Worm (Caenorhabditis elegans) whole organism, late embryonic: ENCODE data around the gene C23H3.5.

Source experiments
- C08G9.2 ChIP-seq: sonication (generic microtip); optimal IDR thresholded peaks from 2 replicates; lab custom pipeline; 2016; ENCODE audit warnings: mild to moderate bottlenecking, missing genetic modification characterization, moderate library complexity, missing compliant biosample characterization
- C38D4.7 ChIP-seq: fragments of 200-800 bp; sonication (Bioruptor generic); optimal IDR thresholded peaks from 2 replicates; lab custom pipeline; 2018; ENCODE audit warnings: mild to moderate bottlenecking, missing genetic modification characterization, moderate library complexity, missing compliant biosample characterization
- K02D7.2 ChIP-seq: sonication (generic microtip); optimal IDR thresholded peaks from 2 replicates; lab custom pipeline; 2017; ENCODE audit warnings: mild to moderate bottlenecking, missing genetic modification characterization, missing compliant biosample characterization
- K09A11.1 ChIP-seq: sonication (generic microtip); optimal IDR thresholded peaks from 2 replicates; lab custom pipeline; 2017; ENCODE audit warnings: antibody characterized with exemption, mild to moderate bottlenecking, missing genetic modification characterization, missing compliant biosample characterization; ENCODE audit not compliant: insufficient read depth
- T23F11.4 ChIP-seq: fragments of 200-800 bp; sonication (Bioruptor generic); optimal IDR thresholded peaks from 2 replicates; lab custom pipeline; 2018; ENCODE audit warnings: mild to moderate bottlenecking, missing genetic modification characterization, missing compliant biosample characterization
- ahr-1 ChIP-seq: sonication (generic microtip); optimal IDR thresholded peaks from 2 replicates; lab custom pipeline; 2016; ENCODE audit warnings: missing genetic modification characterization, missing compliant biosample characterization
- ama-1 ChIP-seq: fragments of 150-350 bp; optimal IDR thresholded peaks from 2 replicates; lab custom pipeline; 2014
- ceh-14 ChIP-seq: sonication (generic microtip); optimal IDR thresholded peaks from 2 replicates; lab custom pipeline; 2016; ENCODE audit warnings: missing genotype, missing genetic modification characterization, missing compliant biosample characterization
- ceh-24 ChIP-seq: sonication (generic microtip); optimal IDR thresholded peaks from 2 replicates; lab custom pipeline; 2016; ENCODE audit warnings: mild to moderate bottlenecking, missing genetic modification characterization, missing compliant biosample characterization
- ceh-30 ChIP-seq: fragments of 150-350 bp; optimal IDR thresholded peaks from 2 replicates; lab custom pipeline; 2014; ENCODE audit warnings: missing biosample characterization, missing genetic modification characterization
- ceh-31 ChIP-seq: sonication (generic microtip); optimal IDR thresholded peaks from 2 replicates; lab custom pipeline; 2016; ENCODE audit warnings: missing genetic modification characterization, missing compliant biosample characterization
- ceh-45 ChIP-seq: fragments of 200-800 bp; sonication (Bioruptor generic); IDR thresholded peaks from 2 replicates; pipeline ENCODE4 v1.3.6; 2022; ENCODE audit warnings: missing genetic modification reagents, missing genetic modification characterization, missing compliant biosample characterization
- ceh-6 ChIP-seq: fragments of 200-800 bp; sonication (Bioruptor generic); optimal IDR thresholded peaks from 2 replicates; lab custom pipeline; 2018; ENCODE audit warnings: mild to moderate bottlenecking, missing genetic modification characterization, missing compliant biosample characterization
- che-1 ChIP-seq: sonication (generic microtip); optimal IDR thresholded peaks from 2 replicates; lab custom pipeline; 2016; ENCODE audit warnings: mild to moderate bottlenecking, missing genetic modification characterization, missing compliant biosample characterization
- dmd-4 ChIP-seq: sonication (generic microtip); optimal IDR thresholded peaks from 2 replicates; lab custom pipeline; 2016; ENCODE audit warnings: borderline replicate concordance, missing genetic modification characterization, missing compliant biosample characterization
- dve-1 ChIP-seq: sonication (generic microtip); optimal IDR thresholded peaks from 2 replicates; lab custom pipeline; 2017; ENCODE audit warnings: antibody characterized with exemption, mild to moderate bottlenecking, missing genetic modification characterization, missing compliant biosample characterization
- elt-4 ChIP-seq: sonication (generic microtip); optimal IDR thresholded peaks from 2 replicates; lab custom pipeline; 2016; ENCODE audit warnings: missing genetic modification characterization, missing compliant biosample characterization
- fkh-6 ChIP-seq: sonication (generic microtip); optimal IDR thresholded peaks from 2 replicates; lab custom pipeline; 2016; ENCODE audit warnings: missing genetic modification characterization, missing compliant biosample characterization
- gmeb-2 ChIP-seq: sonication (generic microtip); optimal IDR thresholded peaks from 2 replicates; lab custom pipeline; 2016; ENCODE audit warnings: missing genetic modification characterization, inconsistent platforms, missing compliant biosample characterization
- hlh-8 ChIP-seq: sonication (generic microtip); optimal IDR thresholded peaks from 2 replicates; lab custom pipeline; 2016; ENCODE audit warnings: missing genotype, missing genetic modification characterization, missing compliant biosample characterization
- lin-11 ChIP-seq: fragments of 200-800 bp; sonication (Bioruptor generic); optimal IDR thresholded peaks from 2 replicates; lab custom pipeline; 2018; ENCODE audit warnings: mild to moderate bottlenecking, missing genetic modification characterization, missing compliant biosample characterization
- mec-3 ChIP-seq: sonication (generic microtip); optimal IDR thresholded peaks from 2 replicates; lab custom pipeline; 2016; ENCODE audit warnings: borderline replicate concordance, missing genetic modification characterization, missing compliant biosample characterization
- nfya-1 ChIP-seq: sonication (generic microtip); optimal IDR thresholded peaks from 2 replicates; lab custom pipeline; 2017; ENCODE audit warnings: missing genetic modification characterization, mild to moderate bottlenecking, missing compliant biosample characterization, antibody characterized with exemption, moderate library complexity
- nhr-11 ChIP-seq: fragments of 150-350 bp; optimal IDR thresholded peaks from 2 replicates; lab custom pipeline; 2014; ENCODE audit warnings: missing biosample characterization, missing genetic modification characterization
- nhr-232 ChIP-seq: sonication (generic microtip); optimal IDR thresholded peaks from 2 replicates; lab custom pipeline; 2016; ENCODE audit warnings: missing genetic modification characterization, missing compliant biosample characterization
- pat-9 ChIP-seq: fragments of 200-800 bp; sonication (Bioruptor generic); optimal IDR thresholded peaks from 2 replicates; lab custom pipeline; 2018; ENCODE audit warnings: mild to moderate bottlenecking, missing genetic modification characterization, moderate library complexity, missing compliant biosample characterization
- pha-2 ChIP-seq: sonication (generic microtip); optimal IDR thresholded peaks from 2 replicates; lab custom pipeline; 2017; ENCODE audit warnings: mild to moderate bottlenecking, missing genetic modification characterization, missing compliant biosample characterization
- pha-4 ChIP-seq: fragments of 150-350 bp; optimal IDR thresholded peaks from 2 replicates; lab custom pipeline; 2018; ENCODE audit warnings: missing biosample characterization, missing genetic modification reagents, missing genetic modification characterization
- pqm-1 ChIP-seq: sonication (generic microtip); optimal IDR thresholded peaks from 2 replicates; lab custom pipeline; 2016; ENCODE audit warnings: missing genetic modification characterization, missing compliant biosample characterization
- ref-2 ChIP-seq: sonication (generic microtip); optimal IDR thresholded peaks from 2 replicates; lab custom pipeline; 2016; ENCODE audit warnings: missing genetic modification characterization, missing compliant biosample characterization
- sox-2 ChIP-seq: fragments of 200-800 bp; sonication (Bioruptor generic); IDR thresholded peaks from 2 replicates; pipeline ENCODE4 v1.3.6; 2022; ENCODE audit warnings: missing genetic modification reagents, missing genetic modification characterization, missing compliant biosample characterization
- sox-4 ChIP-seq: sonication (generic microtip); optimal IDR thresholded peaks from 2 replicates; lab custom pipeline; 2017; ENCODE audit warnings: mild to moderate bottlenecking, missing genetic modification characterization, inconsistent platforms, missing compliant biosample characterization
- unc-3 ChIP-seq, 2 experiments: fragments of 200-800 bp in 1 of 2; sonication (Bioruptor generic) in 1 of 2; sonication (generic microtip) in 1 of 2; conservative IDR thresholded peaks in 1 of 2; optimal IDR thresholded peaks in 1 of 2; 2 replicates each; pipeline versions ENCODE4 v1.3.6 to Lab custom; 2016 to 2022; ENCODE audit warnings: missing compliant biosample characterization in 2 of 2, missing genetic modification characterization in 2 of 2, missing genetic modification reagents in 1 of 2
- unc-42 ChIP-seq: sonication (generic microtip); optimal IDR thresholded peaks from 2 replicates; lab custom pipeline; 2016; ENCODE audit warnings: missing genotype, missing genetic modification characterization, missing compliant biosample characterization
- unc-86 ChIP-seq: sonication (generic microtip); optimal IDR thresholded peaks from 2 replicates; lab custom pipeline; 2016; ENCODE audit warnings: missing genetic modification characterization, missing compliant biosample characterization
- zip-5 ChIP-seq: sonication (generic microtip); optimal IDR thresholded peaks from 2 replicates; lab custom pipeline; 2016; ENCODE audit warnings: missing genetic modification characterization, missing compliant biosample characterization
- ztf-16 ChIP-seq: sonication (generic microtip); optimal IDR thresholded peaks from 2 replicates; lab custom pipeline; 2017; ENCODE audit warnings: missing genetic modification characterization, missing compliant biosample characterization

Gene C23H3.5

ce11 chrII:6349-6748 is 41.0 kb upstream of the C23H3.5 start, which contains the start of gene osta-1:
TSS of gene osta-1 (plus strand) at chrII:6657.
- no peak for TF ChIP-seq pqm-1 (tag; lab: Kevin White, UChicago)
- no peak for TF ChIP-seq ahr-1 (tag; lab: Kevin White, UChicago)
- no peak for TF ChIP-seq gmeb-2 (tag; lab: Kevin White, UChicago)
- no peak for TF ChIP-seq ceh-24
- TF ChIP-seq K02D7.2 (tag; lab: Kevin White, UChicago), result no peak
- TF ChIP-seq unc-42 (tag; lab: Kevin White, UChicago), result no peak
- TF ChIP-seq sox-2, result no peak

ce11 chrII:8212-8611 is 39.2 kb upstream of the C23H3.5 start:
- no peak for TF ChIP-seq nhr-11 (tag; lab: Kevin White, UChicago)
- TF ChIP-seq unc-3 (GFP tag; conservative IDR thresholded peaks at IDR 0.05; lab: Robert Waterston, UW), result no peak
- no peak for TF ChIP-seq unc-3 (tag; optimal IDR thresholded peaks at IDR 0.05; lab: Kevin White, UChicago)
- TF ChIP-seq sox-4 (tag; lab: Kevin White, UChicago), result no peak
- TF ChIP-seq K02D7.2 (tag; lab: Kevin White, UChicago), result no peak

- TF ChIP-seq T23F11.4 (GFP tag; lab: Kevin White, UChicago) (no peak), ceh-31 (no peak), pha-4 (tag; lab: Kevin White, UChicago) (no peak), ceh-45 (GFP tag; lab: Robert Waterston, UW) (no peak), mec-3 (tag; lab: Kevin White, UChicago) (no peak), ztf-16 (tag; lab: Kevin White, UChicago) (no peak), C38D4.7 (GFP tag; lab: Kevin White, UChicago) (no peak), che-1 (tag; lab: Kevin White, UChicago) (no peak), ama-1 (lab: Kevin White, UChicago) (no peak), K09A11.1 (tag; lab: Kevin White, UChicago) (no peak), sox-2 (no peak), pat-9 (tag; lab: Kevin White, UChicago) (no peak), elt-4 (tag; lab: Kevin White, UChicago) (no peak), ref-2 (tag; lab: Kevin White, UChicago) (no peak), dve-1 (tag; lab: Kevin White, UChicago) (no peak), pha-2 (tag; lab: Kevin White, UChicago) (no peak), unc-86 (tag; lab: Kevin White, UChicago) (no peak)
Observed at ce11 chrII:11783-12182, 35.6 kb upstream of the C23H3.5 start, which contains the start of gene best-4. TSS of gene best-4 (minus strand) at chrII:11883.

- TF ChIP-seq T23F11.4 (GFP tag; lab: Kevin White, UChicago) (no peak), pqm-1 (tag; lab: Kevin White, UChicago) (no peak), nfya-1 (tag; lab: Kevin White, UChicago) (no peak), gmeb-2 (tag; lab: Kevin White, UChicago) (no peak), ceh-6 (GFP tag; lab: Kevin White, UChicago) (no peak), unc-3 (GFP tag; conservative IDR thresholded peaks at IDR 0.05; lab: Robert Waterston, UW) (no peak), unc-3 (tag; optimal IDR thresholded peaks at IDR 0.05; lab: Kevin White, UChicago) (no peak), nhr-232 (tag; lab: Kevin White, UChicago) (no peak), ztf-16 (tag; lab: Kevin White, UChicago) (no peak), C08G9.2 (tag; lab: Kevin White, UChicago) (no peak), zip-5 (tag; lab: Kevin White, UChicago) (no peak), dmd-4 (no peak), fkh-6 (no peak), mec-3 (tag; lab: Kevin White, UChicago) (no peak), ceh-14 (no peak), sox-4 (tag; lab: Kevin White, UChicago) (no peak), lin-11 (tag; lab: Kevin White, UChicago) (no peak), hlh-8 (tag; lab: Kevin White, UChicago) (no peak), ceh-30 (no peak)
Observed at ce11 chrII:12685-13084, 34.7 kb upstream of the C23H3.5 start, which contains the start of gene best-3. TSS of gene best-3 (plus strand) at chrII:12985.
